Fruit fly (Drosophila melanogaster) whole organism, adult: Measurements from ENCODE around the gene Nt5a.

Source experiments
- CG11617 ChIP-seq: fragments of 200-800 bp; sonication (Bioruptor generic); optimal IDR thresholded peaks from 2 replicates; lab custom pipeline; 2017; ENCODE audit warnings: mild to moderate bottlenecking, missing biosample characterization, missing genetic modification reagents, missing genetic modification characterization
- CG12768 ChIP-seq: fragments of 200-800 bp; sonication (Bioruptor generic); optimal IDR thresholded peaks from 2 replicates; lab custom pipeline; 2017; ENCODE audit warnings: missing biosample characterization, missing genetic modification characterization, mild to moderate bottlenecking, moderate library complexity, missing genetic modification reagents
- CG14711 ChIP-seq: fragments of 200-800 bp; sonication (Bioruptor generic); optimal IDR thresholded peaks from 2 replicates; lab custom pipeline; 2018; ENCODE audit warnings: missing biosample characterization, mild to moderate bottlenecking, missing genetic modification characterization, moderate library complexity
- CG1620 ChIP-seq: fragments of 200-800 bp; sonication (Bioruptor generic); optimal IDR thresholded peaks from 2 replicates; lab custom pipeline; 2016; ENCODE audit warnings: missing biosample characterization, missing genetic modification characterization
- CG33017 ChIP-seq: fragments of 200-800 bp; sonication (Bioruptor generic); optimal IDR thresholded peaks from 2 replicates; lab custom pipeline; 2018; ENCODE audit warnings: missing biosample characterization, mild to moderate bottlenecking, missing genetic modification characterization, moderate library complexity
- CG5204 ChIP-seq: fragments of 200-800 bp; sonication (Bioruptor generic); optimal IDR thresholded peaks from 2 replicates; lab custom pipeline; 2016; ENCODE audit warnings: missing biosample characterization, missing genetic modification characterization
- CG7045 ChIP-seq: fragments of 200-800 bp; sonication (Bioruptor generic); optimal IDR thresholded peaks from 2 replicates; lab custom pipeline; 2017; ENCODE audit warnings: missing biosample characterization, mild to moderate bottlenecking, missing genetic modification characterization
- CG7101 ChIP-seq: fragments of 200-800 bp; sonication (Bioruptor generic); optimal IDR thresholded peaks from 2 replicates; lab custom pipeline; 2018; ENCODE audit warnings: missing biosample characterization, mild to moderate bottlenecking, missing genetic modification characterization, moderate library complexity
- Clk ChIP-seq: fragments of 200-800 bp; sonication (Bioruptor generic); optimal IDR thresholded peaks from 2 replicates; lab custom pipeline; 2017; ENCODE audit warnings: missing biosample characterization, missing genetic modification characterization
- Crg-1 ChIP-seq: fragments of 200-800 bp; sonication (Bioruptor generic); optimal IDR thresholded peaks from 2 replicates; lab custom pipeline; 2016; ENCODE audit warnings: missing biosample characterization, missing genetic modification characterization
- Hr96 ChIP-seq: fragments of 200-800 bp; sonication (Bioruptor generic); optimal IDR thresholded peaks from 2 replicates; lab custom pipeline; 2016; ENCODE audit warnings: missing biosample characterization, missing genetic modification characterization
- Mnt ChIP-seq: fragments of 200-800 bp; sonication (Bioruptor generic); optimal IDR thresholded peaks from 2 replicates; lab custom pipeline; 2016; ENCODE audit warnings: missing biosample characterization, mild to moderate bottlenecking, missing genetic modification characterization
- bab1 ChIP-seq: fragments of 200-800 bp; sonication (Bioruptor generic); optimal IDR thresholded peaks from 3 replicates; lab custom pipeline; 2019; ENCODE audit warnings: missing biosample characterization, mild to moderate bottlenecking, missing genetic modification characterization, moderate library complexity
- cic ChIP-seq: fragments of 200-800 bp; sonication (Bioruptor generic); optimal IDR thresholded peaks from 2 replicates; lab custom pipeline; 2017; ENCODE audit warnings: missing biosample characterization, mild to moderate bottlenecking, missing genetic modification characterization, moderate library complexity
- cnc ChIP-seq, 2 experiments: fragments of >200 bp; optimal IDR thresholded peaks; 2 replicates each; lab custom pipeline; 2017
- kay ChIP-seq: fragments of 200-800 bp; sonication (Bioruptor generic); peaks from one replicate; lab custom pipeline; 2016; ENCODE audit warnings: missing biosample characterization, missing genetic modification characterization, borderline replicate concordance
- ovo ChIP-seq: fragments of 200-800 bp; sonication (Bioruptor generic); optimal IDR thresholded peaks from 2 replicates; lab custom pipeline; 2016; ENCODE audit warnings: missing biosample characterization, missing genetic modification characterization
- pad ChIP-seq: fragments of 200-800 bp; sonication (Bioruptor generic); optimal IDR thresholded peaks from 3 replicates; lab custom pipeline; 2017; ENCODE audit warnings: missing biosample characterization, missing genetic modification characterization, mild to moderate bottlenecking, moderate library complexity, missing genetic modification reagents
- tj ChIP-seq: fragments of 200-800 bp; sonication (Bioruptor generic); optimal IDR thresholded peaks from 3 replicates; lab custom pipeline; 2017; ENCODE audit warnings: missing biosample characterization, mild to moderate bottlenecking, missing genetic modification characterization, moderate library complexity
- toe ChIP-seq: fragments of 200-800 bp; sonication (Bioruptor generic); optimal IDR thresholded peaks from 2 replicates; lab custom pipeline; 2016; ENCODE audit warnings: missing biosample characterization, missing genetic modification characterization

The Nt5a gene

dm6 chr3L:1349397-1349796 is 42.2 kb upstream of the Nt5a start:
- TF ChIP-seq Mnt (no peak), pad (GFP tag; lab: Kevin White, UChicago) (peak; percentile 83), bab1 (GFP tag; lab: Kevin White, UChicago) (no peak), CG33017 (tag; lab: Kevin White, UChicago) (no peak)

- TF ChIP-seq CG7101 (tag; lab: Kevin White, UChicago) = no peak
- TF ChIP-seq bab1 (GFP tag; lab: Kevin White, UChicago) = no peak
- no peak for TF ChIP-seq cnc (optimal IDR thresholded peaks at IDR 0.05; lab: Kevin White, UChicago)
- TF ChIP-seq CG5204 (GFP tag; lab: Kevin White, UChicago) = no peak
- TF ChIP-seq CG14711 = no peak
- no peak for TF ChIP-seq CG7045
- TF ChIP-seq pad (GFP tag; lab: Kevin White, UChicago) = no peak
- TF ChIP-seq tj (GFP tag; lab: Kevin White, UChicago) = no peak
- no peak for TF ChIP-seq cic (GFP tag; lab: Kevin White, UChicago)
- no peak for TF ChIP-seq CG1620
- no peak for TF ChIP-seq toe
- TF ChIP-seq Crg-1 (GFP tag; lab: Kevin White, UChicago) = no peak
- no peak for TF ChIP-seq Mnt
- no peak for TF ChIP-seq kay
- TF ChIP-seq CG11617 (GFP tag; lab: Kevin White, UChicago) = no peak
- TF ChIP-seq CG12768 = no peak
- TF ChIP-seq CG33017 (tag; lab: Kevin White, UChicago) = no peak
- no peak for TF ChIP-seq Hr96 (GFP tag; lab: Kevin White, UChicago)
Measured at dm6 chr3L:1348935-1349334, 41.7 kb upstream of the Nt5a start.

dm6 chr3L:1348248-1348647 is 41.0 kb upstream of the Nt5a start:
- TF ChIP-seq pad (GFP tag; lab: Kevin White, UChicago) (no peak), CG33017 (tag; lab: Kevin White, UChicago) (no peak), CG7045 (no peak), Mnt (no peak), cic (GFP tag; lab: Kevin White, UChicago) (no peak), Hr96 (GFP tag; lab: Kevin White, UChicago) (no peak), CG12768 (no peak)

dm6 chr3L:1346956-1347587 is 39.9 kb upstream of the Nt5a start:
- peak; percentile 86 for TF ChIP-seq tj (GFP tag; lab: Kevin White, UChicago)
- TF ChIP-seq bab1 (GFP tag; lab: Kevin White, UChicago) = no peak

- TF ChIP-seq CG1620 (peak; percentile 26), pad (GFP tag; lab: Kevin White, UChicago) (peak; percentile 38), tj (GFP tag; lab: Kevin White, UChicago) (peak; percentile 26), cnc (optimal IDR thresholded peaks at IDR 0.05; lab: Kevin White, UChicago) (no peak), ovo (GFP tag; lab: Kevin White, UChicago) (peak; percentile 64), kay (no peak), bab1 (GFP tag; lab: Kevin White, UChicago) (peak; percentile 12), Hr96 (GFP tag; lab: Kevin White, UChicago) (no peak), Crg-1 (GFP tag; lab: Kevin White, UChicago) (peak; percentile 64), cic (GFP tag; lab: Kevin White, UChicago) (no peak), Clk (peak; percentile 31), CG11617 (GFP tag; lab: Kevin White, UChicago) (peak; percentile 74), CG33017 (tag; lab: Kevin White, UChicago) (peak; percentile 28), Mnt (peak; percentile 94), CG5204 (GFP tag; lab: Kevin White, UChicago) (no peak), CG12768 (peak; percentile 60), CG7045 (peak; percentile 59), CG14711 (peak; percentile 63), CG7101 (tag; lab: Kevin White, UChicago) (peak; percentile 64), toe (no peak)
Measured at dm6 chr3L:1342133-1342580, 34.9 kb upstream of the Nt5a start, which contains the start of gene indra. Gene indra (minus strand): TSS chr3L:1342403.

- TF ChIP-seq kay (no peak), cnc (optimal IDR thresholded peaks at IDR 0.05; lab: Kevin White, UChicago) (peak; percentile 95 to 98)
Measured at dm6 chr3L:1335989-1336961, 29.1 kb upstream of the Nt5a start.

dm6 chr3L:1335428-1335764 is 28.2 kb upstream of the Nt5a start:
- TF ChIP-seq CG1620 = peak; percentile 2
- TF ChIP-seq tj (GFP tag; lab: Kevin White, UChicago) = no peak
- peak; percentile 35 for TF ChIP-seq bab1 (GFP tag; lab: Kevin White, UChicago)
- peak; percentile 98 for TF ChIP-seq pad (GFP tag; lab: Kevin White, UChicago)
- TF ChIP-seq Clk = no peak
- no peak for TF ChIP-seq Mnt
- TF ChIP-seq CG5204 (GFP tag; lab: Kevin White, UChicago) = no peak
- peak; percentile 33 for TF ChIP-seq CG7101 (tag; lab: Kevin White, UChicago)
- TF ChIP-seq cnc (optimal IDR thresholded peaks at IDR 0.05; lab: Kevin White, UChicago) = peak in 1 of 2 experiments; percentile 24
- TF ChIP-seq CG14711 = peak; percentile 23
- TF ChIP-seq CG7045 = peak; percentile 40
- TF ChIP-seq Crg-1 (GFP tag; lab: Kevin White, UChicago) = peak; percentile 15
